Fruit fly (Drosophila melanogaster) whole organism, wandering third instar larva: Measurements from ENCODE around the gene Sfp33A3.
A peak's percentile ranks its signal among the peaks of the same experiment; 100 is the strongest.

ENCODE experiments used
- Abd-B ChIP-seq: fragments of >200 bp; optimal IDR thresholded peaks from 2 replicates; lab custom pipeline; 2017; ENCODE audit warnings: missing biosample characterization, missing genetic modification characterization
- CrebA ChIP-seq: fragments of 200-800 bp; sonication (Bioruptor generic); optimal IDR thresholded peaks from 2 replicates; lab custom pipeline; 2016; ENCODE audit warnings: missing biosample characterization, mild to moderate bottlenecking, missing genetic modification characterization, borderline replicate concordance
- Dif ChIP-seq: fragments of 200-275, 200-300 bp; sonication (Bioruptor generic); optimal IDR thresholded peaks from 2 replicates; lab custom pipeline; 2018; ENCODE audit warnings: missing biosample characterization, missing genetic modification characterization; ENCODE audit not compliant: partially characterized antibody
- GATAd ChIP-seq: sonication (Bioruptor generic); optimal IDR thresholded peaks from 2 replicates; lab custom pipeline; 2016; ENCODE audit warnings: missing biosample characterization, missing genetic modification characterization
- Hnf4 ChIP-seq: fragments of 200-800 bp; sonication (Bioruptor generic); optimal IDR thresholded peaks from 2 replicates; lab custom pipeline; 2016; ENCODE audit warnings: missing biosample characterization, mild to moderate bottlenecking, missing genetic modification characterization
- Hr78 ChIP-seq: fragments of >200 bp; optimal IDR thresholded peaks from 2 replicates; lab custom pipeline; 2017; ENCODE audit warnings: missing biosample characterization, missing genetic modification characterization
- Hr83 ChIP-seq: fragments of 200-300 bp; sonication (Bioruptor generic); optimal IDR thresholded peaks from 2 replicates; lab custom pipeline; 2016; ENCODE audit warnings: missing biosample characterization, mild to moderate bottlenecking, missing genetic modification characterization, moderate library complexity; ENCODE audit not compliant: poor library complexity, severe bottlenecking
- Mio ChIP-seq: sonication (Bioruptor generic); optimal IDR thresholded peaks from 2 replicates; lab custom pipeline; 2016; ENCODE audit warnings: missing biosample characterization, missing genetic modification characterization
- Myc ChIP-seq: fragments of >200 bp; optimal IDR thresholded peaks from 2 replicates; lab custom pipeline; 2017
- N ChIP-seq: fragments of >200 bp; optimal IDR thresholded peaks from 2 replicates; lab custom pipeline; 2018; ENCODE audit warnings: missing biosample characterization, missing external identifiers, missing genetic modification characterization
- OdsH ChIP-seq: fragments of 200-800 bp; sonication (Bioruptor generic); optimal IDR thresholded peaks from 2 replicates; lab custom pipeline; 2016; ENCODE audit warnings: missing biosample characterization, mild to moderate bottlenecking, missing genetic modification characterization
- Rel ChIP-seq, 2 experiments: fragments of 200-800 bp; sonication (Bioruptor generic) in 1 of 2; optimal IDR thresholded peaks; 2 replicates in 1 of 2; 3 replicates in 1 of 2; lab custom pipeline; 2016 to 2019; ENCODE audit warnings: mild to moderate bottlenecking in 2 of 2, missing biosample characterization in 2 of 2, missing genetic modification characterization in 2 of 2, moderate library complexity in 1 of 2
- Sp1 ChIP-seq: fragments of 200-800 bp; sonication (Bioruptor generic); optimal IDR thresholded peaks from 3 replicates; lab custom pipeline; 2019; ENCODE audit warnings: missing biosample characterization, mild to moderate bottlenecking, missing genetic modification characterization, moderate library complexity
- brk ChIP-seq: fragments of 200-800 bp; sonication (Bioruptor generic); optimal IDR thresholded peaks from 2 replicates; lab custom pipeline; 2016; ENCODE audit warnings: missing biosample characterization, mild to moderate bottlenecking, missing genetic modification characterization
- dl ChIP-seq, 2 experiments: fragments of 175-275, 200-275 bp in 1 of 2; fragments of 200-275 bp in 1 of 2; sonication (Bioruptor generic); optimal IDR thresholded peaks; lab custom pipeline; 2018; ENCODE audit warnings: mild to moderate bottlenecking in 2 of 2, missing biosample characterization in 2 of 2, missing genetic modification characterization in 2 of 2, moderate library complexity in 2 of 2; ENCODE audit not compliant: partially characterized antibody in 2 of 2, insufficient read depth in 1 of 2
- foxo ChIP-seq, 2 experiments: fragments of 200-800 bp; sonication (Bioruptor generic); optimal IDR thresholded peaks; 2 replicates in 1 of 2; 3 replicates in 1 of 2; lab custom pipeline; 2016 to 2017; ENCODE audit warnings: missing biosample characterization in 2 of 2, missing genetic modification characterization in 2 of 2
- fru ChIP-seq: fragments of 200-800 bp; sonication (Bioruptor generic); optimal IDR thresholded peaks from 3 replicates; lab custom pipeline; 2016; ENCODE audit warnings: missing biosample characterization, mild to moderate bottlenecking, missing genetic modification characterization
- jim ChIP-seq: fragments of 175-275, 200-325 bp; sonication (Bioruptor generic); optimal IDR thresholded peaks from 2 replicates; lab custom pipeline; 2016; ENCODE audit warnings: missing biosample characterization, mild to moderate bottlenecking, missing genetic modification characterization
- lola ChIP-seq: fragments of >200 bp; optimal IDR thresholded peaks from 2 replicates; lab custom pipeline; 2017; ENCODE audit warnings: missing biosample characterization, missing genetic modification characterization
- pan ChIP-seq: fragments of >200 bp; optimal IDR thresholded peaks from 2 replicates; lab custom pipeline; 2017
- psq ChIP-seq: fragments of 200-800 bp; sonication (Bioruptor generic); optimal IDR thresholded peaks from 3 replicates; lab custom pipeline; 2017; ENCODE audit warnings: missing biosample characterization, mild to moderate bottlenecking, missing genetic modification characterization, moderate library complexity
- rgr ChIP-seq: fragments of 200-800 bp; sonication (Bioruptor generic); optimal IDR thresholded peaks from 3 replicates; lab custom pipeline; 2016; ENCODE audit warnings: missing biosample characterization, mild to moderate bottlenecking, missing genetic modification characterization
- sage ChIP-seq: fragments of 200-800 bp; sonication (Bioruptor generic); optimal IDR thresholded peaks from 2 replicates; lab custom pipeline; 2016; ENCODE audit warnings: missing biosample characterization, mild to moderate bottlenecking, missing genetic modification characterization
- sv ChIP-seq: fragments of 200-800 bp; sonication (Bioruptor generic); optimal IDR thresholded peaks from 3 replicates; lab custom pipeline; 2016; ENCODE audit warnings: missing biosample characterization, missing genetic modification characterization
- tai ChIP-seq: sonication (Bioruptor generic); optimal IDR thresholded peaks from 2 replicates; lab custom pipeline; 2016; ENCODE audit warnings: missing biosample characterization, missing genetic modification characterization
- usp ChIP-seq: fragments of >200 bp; optimal IDR thresholded peaks from 2 replicates; lab custom pipeline; 2017; ENCODE audit warnings: missing biosample characterization, missing genetic modification characterization
- woc ChIP-seq: sonication (Bioruptor generic); optimal IDR thresholded peaks from 2 replicates; lab custom pipeline; 2016; ENCODE audit warnings: missing biosample characterization, mild to moderate bottlenecking, missing genetic modification characterization

Gene Sfp33A3

dm6 chr2L:11842291-11843187 is 2.8 kb downstream of the Sfp33A3 start, which contains the start of the genes CG44008, CG14933, CG46426 and CG42486:
Gene CG44008, minus strand, starts transcription at chr2L:11842445.
Gene CG14933, plus strand, starts transcription at chr2L:11842828.
Gene CG46426, plus strand, starts transcription at chr2L:11842828.
Gene CG42486, plus strand, starts transcription at chr2L:11843137.
- TF ChIP-seq dl (GFP tag; optimal IDR thresholded peaks at IDR 0.05; lab: Kevin White, UChicago; ENCODE audit: insufficient read depth in 1 of 2, partially characterized antibody in 2 of 2) (peak; percentile 85 to 94), rgr (GFP tag; lab: Kevin White, UChicago) (no peak), Rel (GFP tag; optimal IDR thresholded peaks at IDR 0.05; lab: Kevin White, UChicago) (no peak), Rel (tag; optimal IDR thresholded peaks at IDR 0.05; lab: Kevin White, UChicago) (peak; percentile 97)

- TF ChIP-seq brk (GFP tag; lab: Kevin White, UChicago) (no peak), Myc (lab: Kevin White, UChicago) (no peak), GATAd (GFP tag; lab: Kevin White, UChicago) (no peak), fru (no peak), woc (GFP tag; lab: Kevin White, UChicago) (no peak), N (GFP tag; lab: Kevin White, UChicago) (no peak)
- TF ChIP-seq, all 38 proteins: peak for 0
Measured at dm6 chr2L:11844278-11844677, 4.6 kb downstream of the Sfp33A3 start.

dm6 chr2L:11845159-11845788 is 5.6 kb downstream of the Sfp33A3 start:
- TF ChIP-seq CrebA (GFP tag; lab: Kevin White, UChicago) = no peak
- no peak for TF ChIP-seq lola (GFP tag; lab: Kevin White, UChicago)
- TF ChIP-seq usp (GFP tag; lab: Kevin White, UChicago) = no peak
- TF ChIP-seq Hnf4 (GFP tag; lab: Kevin White, UChicago) = no peak
- TF ChIP-seq GATAd (GFP tag; lab: Kevin White, UChicago) = no peak
- no peak for TF ChIP-seq Abd-B (GFP tag; lab: Kevin White, UChicago)
- TF ChIP-seq OdsH (GFP tag; lab: Kevin White, UChicago) = no peak
- TF ChIP-seq jim = no peak
- no peak for TF ChIP-seq pan (lab: Kevin White, UChicago)
- TF ChIP-seq sage (GFP tag; lab: Kevin White, UChicago) = no peak
- no peak for TF ChIP-seq foxo (GFP tag; optimal IDR thresholded peaks at IDR 0.05; lab: Kevin White, UChicago)

- TF ChIP-seq usp (GFP tag; lab: Kevin White, UChicago) (no peak), Hr78 (no peak)
- TF ChIP-seq, all 38 proteins: peak for 0
Measured at dm6 chr2L:11846926-11847325, 7.2 kb downstream of the Sfp33A3 start, which contains the start of gene Mal-B1. Gene Mal-B1, plus strand, starts transcription at chr2L:11847226.

- no peak for TF ChIP-seq Hr83 (GFP tag; lab: Kevin White, UChicago)
- no peak for TF ChIP-seq psq (GFP tag; lab: Kevin White, UChicago)
- TF ChIP-seq dl (GFP tag; optimal IDR thresholded peaks at IDR 0.05; lab: Kevin White, UChicago; ENCODE audit: insufficient read depth in 1 of 2, partially characterized antibody in 2 of 2) = no peak
Measured at dm6 chr2L:11849658-11850057, 9.9 kb downstream of the Sfp33A3 start, which contains the start of gene Mal-B2. Gene Mal-B2, plus strand, starts transcription at chr2L:11849958.

- TF ChIP-seq sv (GFP tag; lab: Kevin White, UChicago) (no peak), jim (no peak), Abd-B (GFP tag; lab: Kevin White, UChicago) (no peak), GATAd (GFP tag; lab: Kevin White, UChicago) (no peak), Hr78 (no peak), tai (GFP tag; lab: Kevin White, UChicago) (no peak), lola (GFP tag; lab: Kevin White, UChicago) (no peak), usp (GFP tag; lab: Kevin White, UChicago) (no peak), Dif (GFP tag; lab: Kevin White, UChicago) (no peak), Mio (GFP tag; lab: Kevin White, UChicago) (no peak), woc (GFP tag; lab: Kevin White, UChicago) (no peak), foxo (GFP tag; optimal IDR thresholded peaks at IDR 0.05; lab: Kevin White, UChicago) (no peak), Myc (lab: Kevin White, UChicago) (no peak), Rel (GFP tag; optimal IDR thresholded peaks at IDR 0.05; lab: Kevin White, UChicago) (no peak), Rel (tag; optimal IDR thresholded peaks at IDR 0.05; lab: Kevin White, UChicago) (no peak), Sp1 (GFP tag; lab: Kevin White, UChicago) (no peak), N (GFP tag; lab: Kevin White, UChicago) (no peak)
- TF ChIP-seq, all 38 proteins: peak for 0
Measured at dm6 chr2L:11853130-11853529, 13.4 kb downstream of the Sfp33A3 start, which contains the start of gene CG42751. Gene CG42751, plus strand, starts transcription at chr2L:11853430.
